Worm (Caenorhabditis elegans) whole organism, L1 larva: Measurements from ENCODE around the gene Y55B1AR.4.

Source experiments
- ama-1 ChIP-seq: fragments of 150-350 bp; optimal IDR thresholded peaks from 2 replicates; lab custom pipeline; 2014
- lin-14 ChIP-seq: fragments of 200-800 bp; sonication (Bioruptor generic); optimal IDR thresholded peaks from 2 replicates; lab custom pipeline; 2018; ENCODE audit warnings: mild to moderate bottlenecking, missing genetic modification characterization, moderate library complexity, missing compliant biosample characterization
- pqm-1 ChIP-seq: sonication (generic microtip); optimal IDR thresholded peaks from 3 replicates; lab custom pipeline; 2017; ENCODE audit warnings: missing biosample characterization, missing genetic modification characterization
- rnt-1 ChIP-seq: sonication (generic microtip); optimal IDR thresholded peaks from 2 replicates; lab custom pipeline; 2016; ENCODE audit warnings: mild to moderate bottlenecking, missing genetic modification characterization, moderate library complexity, missing compliant biosample characterization
- sptf-1 ChIP-seq: fragments of 150-350 bp; optimal IDR thresholded peaks from 2 replicates; lab custom pipeline; 2014; ENCODE audit warnings: missing biosample characterization, missing genetic modification characterization

- TF ChIP-seq rnt-1 (tag; lab: Kevin White, UChicago): no peak
- TF ChIP-seq ama-1: no peak
- TF ChIP-seq lin-14 (GFP tag; lab: Kevin White, UChicago): no peak
- TF ChIP-seq sptf-1 (tag; lab: Kevin White, UChicago): no peak
- no peak for TF ChIP-seq pqm-1 (tag; lab: Kevin White, UChicago)
Measured at ce11 chrIII:577467-577866, 27.8 kb downstream of the Y55B1AR.4 start, which contains the start of gene gtf-2H5.
